Fruit fly (Drosophila melanogaster): ENCODE data around the gene CG6834.

- TF ChIP-seq CG8478 (optimal IDR thresholded peaks at IDR 0.05), result no peak
- TF ChIP-seq CTCF (optimal IDR thresholded peaks at IDR 0.05), result no peak
Measured at dm6 chr3R:11721593-11721992, 33.7 kb upstream of the CG6834 start, which contains the start of gene CG12594.

Data from S2 (cell line).